Fruit fly (Drosophila melanogaster): ENCODE results near the gene CG44532.
A peak's percentile ranks its signal among the peaks of the same experiment; 100 is the strongest.

The CG44532 gene

dm6 chrX:9156388-9156823 lies 5.5 kb upstream of the CG44532 start, which contains the start of gene His3.3B (continued):
- TF ChIP-seq CG1529 (GFP tag; optimal IDR thresholded peaks at IDR 0.05) (no peak), cwo (GFP tag; optimal IDR thresholded peaks at IDR 0.05) (peak; percentile 49), chinmo (GFP tag; IDR thresholded peaks at IDR 0.05; ENCODE audit: partially characterized antibody) (0 out of 4 replicates have a peak, but pooled peaks have one; percentile 51), maf-S (GFP tag; optimal IDR thresholded peaks at IDR 0.05) (no peak), p53 (GFP tag; optimal IDR thresholded peaks at IDR 0.05) (no peak), gro (GFP tag; optimal IDR thresholded peaks at IDR 0.05) (peak; percentile 25), Hsf (GFP tag; optimal IDR thresholded peaks at IDR 0.05) (no peak), CG3407 (GFP tag; optimal IDR thresholded peaks at IDR 0.05) (no peak), GATAe (GFP tag; conservative IDR thresholded peaks at IDR 0.05) (no peak), psq (GFP tag; optimal IDR thresholded peaks at IDR 0.05) (no peak), Poxn (GFP tag; IDR thresholded peaks at IDR 0.05) (no peak), dan (GFP tag; IDR thresholded peaks at IDR 0.05) (no peak), tx (GFP tag; optimal IDR thresholded peaks at IDR 0.05) (no peak), Drgx (GFP tag; IDR thresholded peaks at IDR 0.05) (no peak), Hr39 (optimal IDR thresholded peaks at IDR 0.05) (no peak), H2.0 (GFP tag; IDR thresholded peaks at IDR 0.05) (no peak), CG15696 (tag; optimal IDR thresholded peaks at IDR 0.05) (no peak), HmgD (GFP tag; optimal IDR thresholded peaks at IDR 0.05) (no peak), toy (GFP tag; IDR thresholded peaks at IDR 0.05) (no peak), CG6854 (GFP tag; optimal IDR thresholded peaks at IDR 0.05) (peak; percentile 60), repo (GFP tag; optimal IDR thresholded peaks at IDR 0.05) (no peak), ham (GFP tag; IDR thresholded peaks at IDR 0.05) (no peak), Ravus (GFP tag; IDR thresholded peaks at IDR 0.05) (no peak), gcm2 (GFP tag; optimal IDR thresholded peaks at IDR 0.05) (no peak), pum (GFP tag; optimal IDR thresholded peaks at IDR 0.05) (no peak), CG12391 (tag; optimal IDR thresholded peaks at IDR 0.05) (no peak), PHDP (tag; optimal IDR thresholded peaks at IDR 0.05) (no peak), ab (GFP tag; optimal IDR thresholded peaks at IDR 0.05) (no peak), CG12219 (GFP tag; optimal IDR thresholded peaks at IDR 0.05) (no peak), dati (GFP tag; IDR thresholded peaks at IDR 0.05) (no peak), CG10543 (GFP tag; optimal IDR thresholded peaks at IDR 0.05) (peak; percentile 18), CG1792 (GFP tag; optimal IDR thresholded peaks at IDR 0.05) (no peak), gce (GFP tag; IDR thresholded peaks at IDR 0.05) (no peak), CG30020 (tag; optimal IDR thresholded peaks at IDR 0.05) (peak; percentile 20), Opbp (GFP tag; IDR thresholded peaks at IDR 0.05; ENCODE audit: partially characterized antibody) (peak; percentile 38; the same call in 2 of the 3 replicates), CrebB (tag; optimal IDR thresholded peaks at IDR 0.05) (no peak), en (GFP tag; optimal IDR thresholded peaks at IDR 0.05) (no peak), Hmr (GFP tag; optimal IDR thresholded peaks at IDR 0.05) (no peak), CG7357 (GFP tag; IDR thresholded peaks at IDR 0.05) (no peak), Jarid2 (GFP tag; optimal IDR thresholded peaks at IDR 0.05) (peak; percentile 48), yki (optimal IDR thresholded peaks at IDR 0.05) (no peak), sens-2 (GFP tag; IDR thresholded peaks at IDR 0.05) (no peak), tap (tag; optimal IDR thresholded peaks at IDR 0.05) (peak; percentile 2), CG14441 (GFP tag; IDR thresholded peaks at IDR 0.05) (no peak), nom (GFP tag; optimal IDR thresholded peaks at IDR 0.05) (no peak), MBD-R2 (GFP tag; IDR thresholded peaks at IDR 0.05) (no peak), CG30431 (GFP tag; optimal IDR thresholded peaks at IDR 0.05) (no peak), bcd (GFP tag; optimal IDR thresholded peaks at IDR 0.05) (no peak), NFAT (GFP tag; IDR thresholded peaks at IDR 0.05) (peak; percentile 28; the same call in 1 of the 2 replicates), TFAM (GFP tag; optimal IDR thresholded peaks at IDR 0.05) (no peak), CG15269 (tag; optimal IDR thresholded peaks at IDR 0.05) (peak; percentile 31), MTF-1 (GFP tag; optimal IDR thresholded peaks at IDR 0.05; ENCODE audit: borderline replicate concordance) (no peak), chif (GFP tag; optimal IDR thresholded peaks at IDR 0.05) (no peak)
